Worm (Caenorhabditis elegans) whole organism, late embryonic: ENCODE data around the gene mon-2.

ENCODE experiments used
- ama-1 ChIP-seq: fragments of 150-350 bp; optimal IDR thresholded peaks from 2 replicates; lab custom pipeline; 2014
- ceh-18 ChIP-seq: sonication (generic microtip); optimal IDR thresholded peaks from 2 replicates; lab custom pipeline; 2016; ENCODE audit warnings: missing genetic modification characterization, missing compliant biosample characterization
- pqm-1 ChIP-seq: sonication (generic microtip); optimal IDR thresholded peaks from 2 replicates; lab custom pipeline; 2016; ENCODE audit warnings: missing genetic modification characterization, missing compliant biosample characterization

DNA sequence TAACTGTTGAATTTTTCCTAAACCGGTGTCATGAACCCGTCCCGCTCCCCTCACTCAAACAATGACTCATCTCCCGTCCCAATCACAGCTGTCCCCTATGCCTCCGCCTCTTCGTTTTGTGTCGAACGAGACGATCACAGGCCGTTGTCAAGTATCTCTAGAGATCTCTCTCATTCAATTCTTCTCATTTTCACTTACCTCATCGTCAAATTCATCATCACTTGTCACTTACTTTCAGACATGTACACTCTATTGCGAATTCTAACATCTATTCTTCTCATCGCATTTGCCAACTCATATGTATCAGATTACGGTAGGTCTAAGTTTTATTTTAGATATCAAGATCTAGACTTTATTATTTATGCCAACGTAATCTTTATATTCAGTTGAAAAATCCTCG lies 39.1 kb upstream of the mon-2 start, which contains the start of gene K08E4.3:
- TF ChIP-seq pqm-1 (tag; lab: Kevin White, UChicago) (no peak), ceh-18 (tag; lab: Kevin White, UChicago) (no peak), ama-1 (no peak)
